Worm (Caenorhabditis elegans) whole organism, L4/young adult: ENCODE measurements around the gene npr-30.

ENCODE experiments used
- W03F9.2 ChIP-seq: fragments of 150-350 bp; optimal IDR thresholded peaks from 2 replicates; lab custom pipeline; 2014; ENCODE audit warnings: missing biosample characterization, missing genetic modification characterization
- dao-5 ChIP-seq: sonication (generic microtip); optimal IDR thresholded peaks from 2 replicates; lab custom pipeline; 2016; ENCODE audit warnings: missing genotype, missing genetic modification characterization, moderate library complexity, missing compliant biosample characterization
- him-1 ChIP-seq: sonication (generic microtip); optimal IDR thresholded peaks from 2 replicates; lab custom pipeline; 2016; ENCODE audit warnings: missing genotype, missing genetic modification reagents, missing genetic modification characterization, missing compliant biosample characterization

DNA sequence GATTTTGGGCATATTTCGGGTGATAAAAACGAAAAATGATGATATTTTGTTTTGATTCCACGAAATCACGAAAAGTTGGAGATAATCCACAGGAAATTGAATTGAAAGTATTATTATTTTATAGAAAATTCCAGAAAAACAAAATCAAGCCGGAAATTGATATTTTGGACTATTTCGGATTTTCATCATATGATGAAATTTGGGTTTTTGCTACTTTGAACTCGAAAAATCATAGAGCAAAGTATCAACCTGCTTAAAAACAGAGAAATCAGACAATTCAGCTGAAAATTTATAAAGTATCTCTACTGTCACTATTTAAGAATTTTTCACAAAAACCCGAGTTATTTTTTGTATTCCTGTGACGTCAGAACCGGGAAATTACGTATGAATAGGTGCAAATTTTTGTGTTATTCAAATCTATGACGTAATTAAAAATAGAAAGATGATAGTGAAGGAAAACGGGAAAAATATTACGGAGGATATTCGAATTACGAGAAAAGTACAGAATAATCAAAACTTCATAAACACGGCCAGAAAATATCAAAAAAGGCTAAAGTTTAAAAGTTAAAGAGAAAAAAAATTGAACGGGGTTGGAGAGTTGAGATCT, 24.3 kb downstream of the npr-30 start:
- TF ChIP-seq dao-5 (tag; lab: Kevin White, UChicago), result no peak
- no peak for TF ChIP-seq W03F9.2 (tag; lab: Kevin White, UChicago)
- TF ChIP-seq him-1 (tag; lab: Kevin White, UChicago), result no peak
